Worm (Caenorhabditis elegans) whole organism, midembryonic: ENCODE results near the gene nud-1.

Experiments
- flt-1 ChIP-seq: fragments of 200-800 bp; sonication (Bioruptor generic); IDR thresholded peaks from 2 replicates; pipeline ENCODE4 v1.3.6; 2022; ENCODE audit warnings: missing genetic modification characterization, missing compliant biosample characterization
- med-1 ChIP-seq: sonication (generic microtip); optimal IDR thresholded peaks from 2 replicates; lab custom pipeline; 2017; ENCODE audit warnings: missing genetic modification characterization, mild to moderate bottlenecking, missing compliant biosample characterization, antibody characterized with exemption, missing genetic modification reagents; ENCODE audit not compliant: insufficient read depth
- ztf-23 ChIP-seq: fragments of 200-800 bp; sonication (Bioruptor generic); IDR thresholded peaks from 2 replicates; pipeline ENCODE4 v1.3.6; 2022; ENCODE audit warnings: missing genetic modification reagents, missing genetic modification characterization, missing compliant biosample characterization

DNA sequence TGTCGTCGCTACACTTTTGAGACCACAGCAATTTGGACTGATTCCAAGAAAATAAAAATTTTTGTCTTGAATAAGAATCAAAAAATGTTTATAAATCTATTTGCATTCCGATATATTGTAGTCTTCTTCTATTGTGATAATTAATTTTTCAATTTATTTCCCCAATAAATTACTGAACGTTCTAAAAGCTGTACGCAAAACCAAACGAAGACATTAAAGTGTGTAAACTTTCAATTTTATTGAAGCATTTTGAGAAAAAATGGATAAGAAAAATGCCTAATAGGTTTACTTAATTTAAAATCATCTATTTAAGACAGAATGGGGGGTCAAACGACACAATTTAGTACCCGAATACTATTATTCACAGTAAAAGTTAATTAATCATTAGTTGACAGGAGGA is 38.7 kb upstream of the nud-1 start:
- no peak for TF ChIP-seq ztf-23
- TF ChIP-seq med-1 (GFP tag; lab: Kevin White, UChicago) = no peak
- no peak for TF ChIP-seq flt-1 (GFP tag; lab: Robert Waterston, UW)
